Fruit fly (Drosophila melanogaster): ENCODE measurements around the gene CG14227.

Gene CG14227

DNA sequence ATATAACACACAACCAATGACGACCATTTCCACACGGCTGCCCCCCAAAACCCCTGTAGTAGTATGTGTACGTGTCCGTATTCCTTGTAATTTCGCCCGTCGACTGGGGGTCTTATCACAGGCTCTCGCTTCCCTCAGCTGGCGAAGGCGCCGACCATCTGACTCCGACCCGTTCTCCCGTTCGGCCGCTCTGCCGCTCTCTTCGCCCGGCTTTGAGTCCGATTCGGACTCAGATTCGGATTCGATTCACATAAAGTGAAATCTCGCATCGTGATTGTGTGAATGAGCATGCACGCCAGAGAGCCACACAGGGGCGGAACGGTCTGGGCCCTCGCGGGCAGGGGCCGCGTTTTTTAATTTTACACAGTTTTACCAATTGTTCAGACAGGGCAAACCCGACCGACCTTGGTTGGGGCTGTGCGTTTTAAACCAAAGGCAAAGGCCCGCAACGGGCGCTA is 23.0 kb downstream of the CG14227 start (continued):
- peak; percentile 7 for TF ChIP-seq Smox (GFP tag; optimal IDR thresholded peaks at IDR 0.05)
- TF ChIP-seq CG6163 (GFP tag; IDR thresholded peaks at IDR 0.05) = peak; percentile 58; the same call in 2 of the 3 replicates
- peak; percentile 50 for TF ChIP-seq Hr39 (GFP tag; optimal IDR thresholded peaks at IDR 0.05)
- TF ChIP-seq CG11902 (GFP tag; optimal IDR thresholded peaks at IDR 0.05) = peak; percentile 92
- peak; percentile 32; the same call in 1 of the 2 replicates for TF ChIP-seq Gug (GFP tag; IDR thresholded peaks at IDR 0.05)
- peak; percentile 22 for TF ChIP-seq CG10669 (GFP tag; optimal IDR thresholded peaks at IDR 0.05)
- TF ChIP-seq Ets96B (tag; optimal IDR thresholded peaks at IDR 0.05) = peak; percentile 5
- no peak for TF ChIP-seq Eip93F (GFP tag; optimal IDR thresholded peaks at IDR 0.05)
- TF ChIP-seq OdsH (GFP tag; optimal IDR thresholded peaks at IDR 0.05) = peak; percentile 23
- TF ChIP-seq fkh (GFP tag; optimal IDR thresholded peaks at IDR 0.05) = no peak
- TF ChIP-seq CG8119 (GFP tag; IDR thresholded peaks at IDR 0.05) = 0 out of 3 replicates have a peak, but pooled peaks have one; percentile 27
- TF ChIP-seq Sox15 (GFP tag; optimal IDR thresholded peaks at IDR 0.05) = no peak
- TF ChIP-seq Eip75B (GFP tag; optimal IDR thresholded peaks at IDR 0.05) = peak; percentile 28
- TF ChIP-seq fd59A (GFP tag; optimal IDR thresholded peaks at IDR 0.05) = no peak
- TF ChIP-seq CG6808 (GFP tag; optimal IDR thresholded peaks at IDR 0.05) = no peak
- no peak for TF ChIP-seq CG8319 (GFP tag; optimal IDR thresholded peaks at IDR 0.05)
- peak; percentile 7 for TF ChIP-seq vri (GFP tag; optimal IDR thresholded peaks at IDR 0.05)
- peak; percentile 36 for TF ChIP-seq pdm3 (GFP tag; optimal IDR thresholded peaks at IDR 0.05)

DNA sequence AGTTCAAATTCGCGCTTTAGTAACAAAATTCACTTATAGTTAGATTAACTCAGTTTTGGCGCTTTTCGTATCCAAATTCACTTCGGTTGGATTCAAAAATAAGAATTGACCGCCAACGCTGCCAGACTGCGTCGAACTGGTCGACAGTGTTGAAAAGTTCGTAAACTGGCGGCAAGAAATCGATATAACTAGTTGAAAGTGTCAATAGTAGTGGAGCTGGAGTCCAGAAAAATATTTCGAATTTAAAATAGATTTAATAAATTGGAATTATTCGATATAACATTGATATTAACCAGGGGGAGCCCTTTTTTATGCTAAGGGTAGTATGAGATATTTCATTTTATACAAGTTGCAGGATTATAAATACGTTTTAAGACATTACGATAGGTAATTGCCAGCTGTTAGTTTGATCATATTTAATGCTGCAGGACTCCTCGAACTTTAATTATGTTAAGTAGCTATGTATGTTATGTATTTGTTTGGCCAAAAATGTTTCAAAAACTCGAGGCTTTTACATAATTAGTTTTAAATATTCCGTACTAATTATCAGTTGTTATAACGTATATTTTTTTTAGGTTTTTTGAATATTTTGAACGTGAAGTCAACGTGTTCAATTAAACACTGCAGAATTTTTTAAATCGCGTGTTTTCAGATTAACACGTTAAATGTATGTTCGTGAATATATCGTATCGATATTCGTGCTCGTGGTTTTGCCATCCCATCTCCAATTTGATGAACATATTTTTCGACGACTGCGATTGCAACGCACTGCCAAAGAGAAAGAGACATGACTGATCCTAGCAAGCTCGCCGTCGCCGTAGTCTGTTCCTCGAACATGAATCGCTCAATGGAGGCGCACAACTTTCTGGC is 24.7 kb downstream of the CG14227 start, which contains the start of the genes CG14223 and Ssu72:
CG14223 (minus strand) TSS at position 113 of the 870 bp plus-strand sequence.
Ssu72 (plus strand) TSS at position 703 of the 870 bp plus-strand sequence.
- no peak for TF ChIP-seq svp (GFP tag)
- peak; percentile 32 for TF ChIP-seq Met (GFP tag; optimal IDR thresholded peaks at IDR 0.05)
- TF ChIP-seq Hr39 (GFP tag; optimal IDR thresholded peaks at IDR 0.05) = no peak
- no peak for TF ChIP-seq Blimp-1 (GFP tag; optimal IDR thresholded peaks at IDR 0.05)
- peak; percentile 4 for TF ChIP-seq Hr4 (GFP tag; optimal IDR thresholded peaks at IDR 0.05)
- peak in 1 of 2 experiments; percentile 19 for TF ChIP-seq salr (GFP tag; optimal IDR thresholded peaks at IDR 0.05)
- TF ChIP-seq spab (GFP tag; optimal IDR thresholded peaks at IDR 0.05) = no peak
- TF ChIP-seq acj6 (GFP tag; optimal IDR thresholded peaks at IDR 0.05) = peak; percentile 14
- TF ChIP-seq CG1621 (tag; optimal IDR thresholded peaks at IDR 0.05) = no peak
- no peak for TF ChIP-seq CG9139 (GFP tag; optimal IDR thresholded peaks at IDR 0.05)
- no peak for TF ChIP-seq CG8632 (GFP tag; optimal IDR thresholded peaks at IDR 0.05)
- TF ChIP-seq CG8319 (GFP tag; optimal IDR thresholded peaks at IDR 0.05) = no peak
- peak; percentile 32 for TF ChIP-seq Eip78C (GFP tag)
- TF ChIP-seq cyc (GFP tag; optimal IDR thresholded peaks at IDR 0.05) = no peak
- peak; percentile 22 for TF ChIP-seq esn (GFP tag; optimal IDR thresholded peaks at IDR 0.05)
- TF ChIP-seq Smox (GFP tag; optimal IDR thresholded peaks at IDR 0.05) = no peak
- TF ChIP-seq net (GFP tag; optimal IDR thresholded peaks at IDR 0.05) = no peak
- TF ChIP-seq CG11902 (GFP tag; optimal IDR thresholded peaks at IDR 0.05) = no peak
- peak; percentile 9 for TF ChIP-seq topi (GFP tag; optimal IDR thresholded peaks at IDR 0.05)
- TF ChIP-seq CG10631 (GFP tag; optimal IDR thresholded peaks at IDR 0.05) = peak; percentile 15
- TF ChIP-seq achi (GFP tag; optimal IDR thresholded peaks at IDR 0.05) = no peak
- no peak for TF ChIP-seq dsx (GFP tag; optimal IDR thresholded peaks at IDR 0.05; ENCODE audit: poor library complexity, severe bottlenecking)
